Worm (Caenorhabditis elegans) whole organism, early embryonic: ENCODE data around the gene F58B4.2.

Experiments used
- F13C5.2 ChIP-seq: sonication (generic microtip); optimal IDR thresholded peaks from 2 replicates; lab custom pipeline; 2017; ENCODE audit warnings: mild to moderate bottlenecking, missing genetic modification characterization, inconsistent platforms, missing compliant biosample characterization
- aly-1 ChIP-seq: sonication (generic microtip); optimal IDR thresholded peaks from 2 replicates; lab custom pipeline; 2016; ENCODE audit warnings: missing genetic modification characterization, missing compliant biosample characterization
- ama-1 ChIP-seq: fragments of 150-350 bp; optimal IDR thresholded peaks from 2 replicates; lab custom pipeline; 2014
- ceh-13 ChIP-seq: fragments of 200-800 bp; sonication (Bioruptor generic); optimal IDR thresholded peaks from 2 replicates; lab custom pipeline; 2018; ENCODE audit warnings: mild to moderate bottlenecking, missing genetic modification characterization, missing compliant biosample characterization
- ceh-36 ChIP-seq: sonication (generic microtip); optimal IDR thresholded peaks from 2 replicates; lab custom pipeline; 2016; ENCODE audit warnings: missing genetic modification characterization, inconsistent platforms, missing compliant biosample characterization
- ets-7 ChIP-seq: sonication (generic microtip); optimal IDR thresholded peaks from 2 replicates; lab custom pipeline; 2016; ENCODE audit warnings: missing genotype, missing genetic modification characterization, missing compliant biosample characterization
- flt-1 ChIP-seq: fragments of 200-800 bp; sonication (Bioruptor generic); IDR thresholded peaks from 2 replicates; pipeline ENCODE4 v1.3.6; 2022; ENCODE audit warnings: missing genetic modification characterization, missing compliant biosample characterization
- hmbx-1 ChIP-seq: sonication (generic microtip); optimal IDR thresholded peaks from 2 replicates; lab custom pipeline; 2016; ENCODE audit warnings: mild to moderate bottlenecking, missing genetic modification characterization, missing compliant biosample characterization
- hnd-1 ChIP-seq: sonication (generic microtip); optimal IDR thresholded peaks from 2 replicates; lab custom pipeline; 2016; ENCODE audit warnings: missing genetic modification characterization, missing compliant biosample characterization
- pes-1 ChIP-seq: fragments of 200-800 bp; sonication (Bioruptor generic); IDR thresholded peaks from 2 replicates; pipeline ENCODE4 v1.3.6; 2022; ENCODE audit warnings: missing genetic modification reagents, missing genetic modification characterization, missing compliant biosample characterization
- scrt-1 ChIP-seq: fragments of 200-800 bp; sonication (Bioruptor generic); IDR thresholded peaks from 2 replicates; pipeline ENCODE4 v1.3.6; 2022; ENCODE audit warnings: missing genetic modification characterization, missing compliant biosample characterization
- sea-1 ChIP-seq: fragments of 200-800 bp; sonication (Bioruptor generic); conservative IDR thresholded peaks from 2 replicates; pipeline ENCODE4 v1.3.6; 2022; ENCODE audit warnings: missing genetic modification characterization, missing compliant biosample characterization
- tbx-37 ChIP-seq: fragments of 200-800 bp; sonication (Bioruptor generic); conservative IDR thresholded peaks from 2 replicates; pipeline ENCODE4 v1.3.6; 2022; ENCODE audit warnings: missing genetic modification reagents, missing genetic modification characterization, missing compliant biosample characterization
- tra-4 ChIP-seq: sonication (generic microtip); optimal IDR thresholded peaks from 2 replicates; lab custom pipeline; 2017; ENCODE audit warnings: missing genetic modification characterization, missing compliant biosample characterization

- TF ChIP-seq tbx-37 (GFP tag; lab: Robert Waterston, UW) (no peak), sea-1 (GFP tag; lab: Robert Waterston, UW) (no peak), ama-1 (lab: Kevin White, UChicago) (no peak), tra-4 (tag; lab: Kevin White, UChicago) (no peak), flt-1 (GFP tag; lab: Robert Waterston, UW) (no peak), ets-7 (tag; lab: Kevin White, UChicago) (no peak), hnd-1 (no peak), ceh-13 (GFP tag; lab: Kevin White, UChicago) (no peak), aly-1 (tag; lab: Kevin White, UChicago) (no peak), pes-1 (GFP tag; lab: Robert Waterston, UW) (no peak), hmbx-1 (tag; lab: Kevin White, UChicago) (no peak), ceh-36 (tag; lab: Kevin White, UChicago) (no peak), F13C5.2 (tag; lab: Kevin White, UChicago) (no peak), scrt-1 (GFP tag; lab: Robert Waterston, UW) (no peak)
Measured at ce11 chrV:10893510-10894128, 24.7 kb downstream of the F58B4.2 start, which contains the start of gene F32D8.4.
